Worm (Caenorhabditis elegans) whole organism, dauer: ENCODE data around the gene C03B1.3.

Experiments used
- unc-62 ChIP-seq: sonication (generic microtip); optimal IDR thresholded peaks from 2 replicates; lab custom pipeline; 2017; ENCODE audit warnings: missing biosample characterization, missing genetic modification reagents, missing genetic modification characterization

Gene C03B1.3

ce11 chrX:6350016-6350415, 15.8 kb upstream of the C03B1.3 start, which contains the start of gene C03B1.6:
Gene C03B1.6, plus strand, starts transcription at chrX:6350316.
- no peak for TF ChIP-seq unc-62 (GFP tag; lab: Kevin White, UChicago)

ce11 chrX:6353763-6354162, 12.1 kb upstream of the C03B1.3 start:
- TF ChIP-seq unc-62 (GFP tag; lab: Kevin White, UChicago) = no peak

ce11 chrX:6355030-6355635, 10.7 kb upstream of the C03B1.3 start, which contains the start of gene C03B1.5:
Gene C03B1.5, plus strand, starts transcription at chrX:6355585.
- no peak for TF ChIP-seq unc-62 (GFP tag; lab: Kevin White, UChicago)

ce11 chrX:6357772-6358171, 8.0 kb upstream of the C03B1.3 start, which contains the start of gene C03B1.10:
Gene C03B1.10, minus strand, starts transcription at chrX:6357872.
- no peak for TF ChIP-seq unc-62 (GFP tag; lab: Kevin White, UChicago)

ce11 chrX:6360077-6360476, 5.7 kb upstream of the C03B1.3 start:
- TF ChIP-seq unc-62 (GFP tag; lab: Kevin White, UChicago) = no peak

ce11 chrX:6360658-6361057, 5.2 kb upstream of the C03B1.3 start, which contains the start of gene C03B1.14:
Gene C03B1.14, minus strand, starts transcription at chrX:6360758.
- no peak for TF ChIP-seq unc-62 (GFP tag; lab: Kevin White, UChicago)

- TF ChIP-seq unc-62 (GFP tag; lab: Kevin White, UChicago) = no peak
These were observed 1.6 kb upstream of the C03B1.3 start, which contains the start of gene C03B1.4 for ce11 chrX:6364196-6364595. Gene C03B1.4, plus strand, starts transcription at chrX:6364496.

- TF ChIP-seq unc-62 (GFP tag; lab: Kevin White, UChicago) = no peak
These were observed 3.9 kb downstream of the C03B1.3 start, which contains the start of gene C03B1.2 for ce11 chrX:6369717-6370116. Gene C03B1.2, plus strand, starts transcription at chrX:6370017.

ce11 chrX:6371192-6372116, 5.6 kb downstream of the C03B1.3 start:
- no peak for TF ChIP-seq unc-62 (GFP tag; lab: Kevin White, UChicago)

- no peak for TF ChIP-seq unc-62 (GFP tag; lab: Kevin White, UChicago)
These were observed 7.5 kb downstream of the C03B1.3 start, which contains the start of gene C03B1.17 for ce11 chrX:6373348-6373747. Gene C03B1.17, plus strand, starts transcription at chrX:6373648.

ce11 chrX:6374451-6374850, 8.6 kb downstream of the C03B1.3 start, which contains the start of gene C03B1.1:
Gene C03B1.1, plus strand, starts transcription at chrX:6374751.
- no peak for TF ChIP-seq unc-62 (GFP tag; lab: Kevin White, UChicago)

ce11 chrX:6377634-6378288, 11.9 kb downstream of the C03B1.3 start, which contains the start of gene lmp-1:
Gene lmp-1, minus strand, starts transcription at chrX:6377684.
- no peak for TF ChIP-seq unc-62 (GFP tag; lab: Kevin White, UChicago)

- no peak for TF ChIP-seq unc-62 (GFP tag; lab: Kevin White, UChicago)
These were observed 12.5 kb downstream of the C03B1.3 start for ce11 chrX:6378363-6378762.

- no peak for TF ChIP-seq unc-62 (GFP tag; lab: Kevin White, UChicago)
These were observed 17.1 kb downstream of the C03B1.3 start for ce11 chrX:6382930-6383329.

ce11 chrX:6384537-6384936, 18.7 kb downstream of the C03B1.3 start:
- no peak for TF ChIP-seq unc-62 (GFP tag; lab: Kevin White, UChicago)
